Worm (Caenorhabditis elegans): ENCODE results near the gene btb-5.

The btb-5 gene

DNA sequence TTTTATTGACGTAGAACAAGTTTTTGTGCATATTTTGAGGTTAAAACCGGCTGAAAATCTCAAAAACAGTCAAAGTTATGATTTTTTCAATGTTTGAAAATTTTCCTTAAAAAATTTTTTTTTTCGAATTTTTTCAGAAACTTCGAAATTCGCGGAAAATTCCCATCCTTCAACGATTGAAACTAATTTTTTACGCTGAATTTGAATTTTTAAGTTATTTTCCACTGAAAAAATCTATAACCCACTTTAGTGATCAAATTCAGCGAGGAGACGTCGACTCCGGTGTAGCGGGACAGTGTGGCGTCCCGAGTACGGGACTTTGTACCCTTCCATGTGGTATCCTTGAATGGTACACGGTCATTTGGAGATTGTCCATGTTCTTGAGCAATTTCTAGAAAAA lies 31.3 kb upstream of the btb-5 start:
- TF ChIP-seq lin-39 (tag; optimal IDR thresholded peaks at IDR 0.05) (no peak), nhr-129 (tag; optimal IDR thresholded peaks at IDR 0.05) (no peak), nhr-6 (tag; optimal IDR thresholded peaks at IDR 0.05) (no peak), ceh-82 (tag; optimal IDR thresholded peaks at IDR 0.05) (no peak), nhr-11 (tag; optimal IDR thresholded peaks at IDR 0.05) (no peak), nhr-21 (tag; optimal IDR thresholded peaks at IDR 0.05) (no peak), R02D3.7 (tag; optimal IDR thresholded peaks at IDR 0.05) (no peak), mdl-1 (tag; optimal IDR thresholded peaks at IDR 0.05) (no peak), peb-1 (tag; optimal IDR thresholded peaks at IDR 0.05) (no peak), Y55F3AM.14 (GFP tag; optimal IDR thresholded peaks at IDR 0.05) (no peak), ztf-4 (tag; optimal IDR thresholded peaks at IDR 0.05) (no peak), sma-9 (GFP tag; optimal IDR thresholded peaks at IDR 0.05) (no peak), sma-9 (tag; optimal IDR thresholded peaks at IDR 0.05) (no peak), gmeb-1 (tag; optimal IDR thresholded peaks at IDR 0.05) (no peak), F13H6.1 (tag; optimal IDR thresholded peaks at IDR 0.05) (no peak), mbf-1 (tag; optimal IDR thresholded peaks at IDR 0.05) (no peak), nhr-25 (tag; optimal IDR thresholded peaks at IDR 0.05) (no peak), blmp-1 (tag; optimal IDR thresholded peaks at IDR 0.05; ENCODE audit: insufficient read depth) (no peak), aly-2 (tag; optimal IDR thresholded peaks at IDR 0.05) (no peak), elt-3 (tag; optimal IDR thresholded peaks at IDR 0.05) (no peak), mab-5 (tag; optimal IDR thresholded peaks at IDR 0.05) (no peak)

DNA sequence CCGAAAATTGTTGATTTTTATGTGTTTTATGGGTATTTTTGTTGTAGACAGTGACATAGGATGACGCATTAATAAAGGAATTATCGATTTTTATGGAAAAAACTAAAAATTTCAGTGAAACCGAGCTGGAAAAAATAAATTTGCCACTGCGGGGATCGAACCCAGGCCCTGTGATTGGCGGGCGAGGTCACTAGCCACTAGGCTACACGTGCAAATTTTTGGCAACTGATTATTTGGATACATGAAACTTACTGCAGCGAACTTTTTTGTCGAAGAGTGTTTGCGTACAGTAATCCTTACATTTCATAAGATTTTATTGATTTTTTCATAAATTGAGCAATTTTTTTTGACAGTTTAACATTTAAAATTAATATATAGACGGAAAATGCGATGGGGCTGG lies 28.2 kb upstream of the btb-5 start:
- TF ChIP-seq zag-1 (tag; optimal IDR thresholded peaks at IDR 0.05) (no peak), ztf-4 (tag; optimal IDR thresholded peaks at IDR 0.05) (peak; percentile 47), fos-1 (tag; optimal IDR thresholded peaks at IDR 0.05) (peak; percentile 49), egl-27 (tag; optimal IDR thresholded peaks at IDR 0.05) (peak; percentile 34), crh-2 (tag; optimal IDR thresholded peaks at IDR 0.05) (peak; percentile 48), gmeb-1 (tag; optimal IDR thresholded peaks at IDR 0.05) (peak; percentile 45), nhr-129 (tag; optimal IDR thresholded peaks at IDR 0.05) (peak; percentile 48), R02D3.7 (tag; optimal IDR thresholded peaks at IDR 0.05) (peak; percentile 10), nhr-25 (tag; optimal IDR thresholded peaks at IDR 0.05) (no peak), lin-11 (tag; optimal IDR thresholded peaks at IDR 0.05) (no peak), unc-55 (GFP tag; optimal IDR thresholded peaks at IDR 0.05) (peak; percentile 52), nhr-237 (tag; optimal IDR thresholded peaks at IDR 0.05) (no peak), nhr-11 (tag; optimal IDR thresholded peaks at IDR 0.05) (no peak), sma-9 (GFP tag; optimal IDR thresholded peaks at IDR 0.05) (peak; percentile 5), sma-9 (tag; optimal IDR thresholded peaks at IDR 0.05) (no peak), ama-1 (optimal IDR thresholded peaks at IDR 0.05) (peak; percentile 54), sma-3 (GFP tag; optimal IDR thresholded peaks at IDR 0.05) (peak; percentile 51), C34F6.9 (tag; optimal IDR thresholded peaks at IDR 0.05) (peak; percentile 26), nhr-21 (tag; optimal IDR thresholded peaks at IDR 0.05) (peak; percentile 44), peb-1 (tag; optimal IDR thresholded peaks at IDR 0.05) (no peak), mdl-1 (tag; optimal IDR thresholded peaks at IDR 0.05) (no peak), unc-62 (GFP tag; optimal IDR thresholded peaks at IDR 0.05) (no peak), nhr-23 (tag; optimal IDR thresholded peaks at IDR 0.05) (no peak), nhr-77 (tag; optimal IDR thresholded peaks at IDR 0.05) (peak; percentile 50), mab-5 (tag; optimal IDR thresholded peaks at IDR 0.05) (no peak), ceh-16 (tag; optimal IDR thresholded peaks at IDR 0.05) (no peak), lsy-2 (tag; optimal IDR thresholded peaks at IDR 0.05) (peak; percentile 17 to 62), lin-39 (tag; optimal IDR thresholded peaks at IDR 0.05) (no peak)

DNA sequence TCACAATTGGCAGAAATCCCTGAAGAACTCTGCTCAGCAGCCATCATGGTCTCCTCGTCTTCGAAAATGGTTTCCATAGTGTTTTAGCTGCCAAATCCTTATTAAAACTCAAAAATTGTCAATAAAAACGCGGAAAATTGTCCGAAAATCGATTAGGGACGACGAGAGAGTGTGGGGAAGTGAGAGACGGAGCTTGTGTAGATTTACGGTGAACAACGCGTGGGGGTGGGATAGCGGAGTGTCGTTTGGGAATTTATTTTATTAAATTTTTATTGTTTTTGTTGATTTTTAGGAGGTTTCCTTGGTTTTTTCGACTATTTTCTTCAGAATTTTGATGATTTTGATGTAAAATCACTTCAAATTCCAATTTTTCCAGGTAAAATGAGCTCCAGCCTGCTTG lies 26.2 kb upstream of the btb-5 start, which contains the start of the genes F54C4.4 and mrpl-40:
Gene F54C4.4, minus strand, starts transcription at position 199 of the 400 bp plus-strand sequence.
Gene mrpl-40, plus strand, starts transcription at position 377 of the 400 bp plus-strand sequence.
- TF ChIP-seq lin-11 (tag; optimal IDR thresholded peaks at IDR 0.05) (peak; percentile 20), ztf-11 (tag; optimal IDR thresholded peaks at IDR 0.05) (no peak), lsy-2 (tag; optimal IDR thresholded peaks at IDR 0.05) (peak; percentile 56 to 82), ceh-16 (tag; optimal IDR thresholded peaks at IDR 0.05) (peak; percentile 43), alr-1 (tag; optimal IDR thresholded peaks at IDR 0.05) (no peak), fos-1 (tag; optimal IDR thresholded peaks at IDR 0.05) (peak; percentile 33), lin-39 (tag; optimal IDR thresholded peaks at IDR 0.05) (no peak), snpc-4 (tag; optimal IDR thresholded peaks at IDR 0.05) (peak; percentile 21), ZK546.5 (tag; optimal IDR thresholded peaks at IDR 0.05) (no peak), mdl-1 (tag; optimal IDR thresholded peaks at IDR 0.05) (no peak), Y55F3AM.14 (GFP tag; optimal IDR thresholded peaks at IDR 0.05) (no peak), nhr-25 (tag; optimal IDR thresholded peaks at IDR 0.05) (peak; percentile 37), nhr-11 (tag; optimal IDR thresholded peaks at IDR 0.05) (no peak), nhr-23 (tag; optimal IDR thresholded peaks at IDR 0.05) (no peak), gmeb-1 (tag; optimal IDR thresholded peaks at IDR 0.05) (peak; percentile 73), dmd-4 (tag; optimal IDR thresholded peaks at IDR 0.05) (no peak), lin-13 (GFP tag; optimal IDR thresholded peaks at IDR 0.05) (peak; percentile 80), unc-55 (GFP tag; optimal IDR thresholded peaks at IDR 0.05) (peak; percentile 81), C34F6.9 (tag; optimal IDR thresholded peaks at IDR 0.05) (peak; percentile 73), mab-5 (tag; optimal IDR thresholded peaks at IDR 0.05) (peak; percentile 33), ztf-1 (GFP tag; conservative IDR thresholded peaks at IDR 0.05) (no peak), ztf-4 (tag; optimal IDR thresholded peaks at IDR 0.05) (no peak), blmp-1 (tag; optimal IDR thresholded peaks at IDR 0.05; ENCODE audit: insufficient read depth) (peak; percentile 8), sma-3 (GFP tag; optimal IDR thresholded peaks at IDR 0.05) (peak; percentile 75), elt-3 (tag; optimal IDR thresholded peaks at IDR 0.05) (no peak), R02D3.7 (tag; optimal IDR thresholded peaks at IDR 0.05) (peak; percentile 94), crh-2 (tag; optimal IDR thresholded peaks at IDR 0.05) (peak; percentile 64), egl-27 (tag; optimal IDR thresholded peaks at IDR 0.05) (peak; percentile 53), nhr-6 (tag; optimal IDR thresholded peaks at IDR 0.05) (no peak), ceh-82 (tag; optimal IDR thresholded peaks at IDR 0.05) (no peak), zag-1 (tag; optimal IDR thresholded peaks at IDR 0.05) (no peak), F13H6.1 (tag; optimal IDR thresholded peaks at IDR 0.05) (peak; percentile 56), unc-39 (tag; optimal IDR thresholded peaks at IDR 0.05) (no peak), nhr-129 (tag; optimal IDR thresholded peaks at IDR 0.05) (peak; percentile 54), sma-9 (GFP tag; optimal IDR thresholded peaks at IDR 0.05) (peak; percentile 16), sma-9 (tag; optimal IDR thresholded peaks at IDR 0.05) (no peak), nhr-12 (tag; optimal IDR thresholded peaks at IDR 0.05) (no peak), nhr-21 (tag; optimal IDR thresholded peaks at IDR 0.05) (peak; percentile 49)

Data from whole organism, L2 larva.